Worm (Caenorhabditis elegans) whole organism, midembryonic: ENCODE results near the gene nhr-9.

Source experiments
- T22C8.4 ChIP-seq: fragments of 200-800 bp; sonication (Bioruptor generic); IDR thresholded peaks from 2 replicates; pipeline ENCODE4 v1.3.6; 2022; ENCODE audit warnings: missing genetic modification characterization, missing compliant biosample characterization
- cog-1 ChIP-seq: sonication (generic microtip); optimal IDR thresholded peaks from 2 replicates; lab custom pipeline; 2016; ENCODE audit warnings: missing genetic modification characterization, missing compliant biosample characterization
- flt-1 ChIP-seq: fragments of 200-800 bp; sonication (Bioruptor generic); IDR thresholded peaks from 2 replicates; pipeline ENCODE4 v1.3.6; 2022; ENCODE audit warnings: missing genetic modification characterization, missing compliant biosample characterization
- klf-2 ChIP-seq: fragments of 200-800 bp; sonication (Bioruptor generic); conservative IDR thresholded peaks from 2 replicates; pipeline ENCODE4 v1.3.6; 2022; ENCODE audit warnings: missing genetic modification reagents, missing genetic modification characterization, missing compliant biosample characterization
- med-1 ChIP-seq: sonication (generic microtip); optimal IDR thresholded peaks from 2 replicates; lab custom pipeline; 2017; ENCODE audit warnings: missing genetic modification characterization, mild to moderate bottlenecking, missing compliant biosample characterization, antibody characterized with exemption, missing genetic modification reagents; ENCODE audit not compliant: insufficient read depth
- ref-1 ChIP-seq: fragments of 200-800 bp; sonication (Bioruptor generic); conservative IDR thresholded peaks from 2 replicates; pipeline ENCODE4 v1.3.6; 2022; ENCODE audit warnings: missing genetic modification reagents, missing genetic modification characterization, missing compliant biosample characterization
- tab-1 ChIP-seq: fragments of 200-800 bp; sonication (Bioruptor generic); IDR thresholded peaks from 2 replicates; pipeline ENCODE4 v1.3.6; 2022; ENCODE audit warnings: missing genetic modification characterization, missing compliant biosample characterization
- ztf-23 ChIP-seq: fragments of 200-800 bp; sonication (Bioruptor generic); IDR thresholded peaks from 2 replicates; pipeline ENCODE4 v1.3.6; 2022; ENCODE audit warnings: missing genetic modification reagents, missing genetic modification characterization, missing compliant biosample characterization
- ztf-29 ChIP-seq: fragments of 200-800 bp; sonication (Bioruptor generic); IDR thresholded peaks from 2 replicates; pipeline ENCODE4 v1.3.6; 2022; ENCODE audit warnings: missing genetic modification reagents, missing genetic modification characterization, missing compliant biosample characterization

nhr-9 gene

ce11 chrIII:7069981-7070380 is 25.3 kb upstream of the nhr-9 start, which contains the start of gene tmem-17:
Gene tmem-17, plus strand, starts transcription at chrIII:7070281.
- TF ChIP-seq T22C8.4 (GFP tag; lab: Robert Waterston, UW) (no peak), ref-1 (no peak), ztf-23 (no peak), ztf-29 (GFP tag; lab: Robert Waterston, UW) (no peak), med-1 (GFP tag; lab: Kevin White, UChicago) (no peak)

ce11 chrIII:7072452-7072851 is 22.8 kb upstream of the nhr-9 start, which contains the start of gene lin-37:
Gene lin-37, minus strand, starts transcription at chrIII:7072552.
- TF ChIP-seq flt-1 (GFP tag; lab: Robert Waterston, UW) = no peak
- no peak for TF ChIP-seq tab-1
- no peak for TF ChIP-seq med-1 (GFP tag; lab: Kevin White, UChicago)
- TF ChIP-seq ref-1 = no peak
- TF ChIP-seq T22C8.4 (GFP tag; lab: Robert Waterston, UW) = no peak
- no peak for TF ChIP-seq ztf-29 (GFP tag; lab: Robert Waterston, UW)
- TF ChIP-seq ztf-23 = no peak
- TF ChIP-seq cog-1 (tag; lab: Kevin White, UChicago) = no peak
- TF ChIP-seq klf-2 (GFP tag; lab: Robert Waterston, UW) = no peak

ce11 chrIII:7073801-7074386 is 21.4 kb upstream of the nhr-9 start, which contains the start of gene ZK418.5:
Gene ZK418.5, minus strand, starts transcription at chrIII:7073851.
- TF ChIP-seq cog-1 (tag; lab: Kevin White, UChicago) = no peak
- TF ChIP-seq ztf-23 = no peak
- TF ChIP-seq klf-2 (GFP tag; lab: Robert Waterston, UW) = no peak
- TF ChIP-seq flt-1 (GFP tag; lab: Robert Waterston, UW) = no peak
- no peak for TF ChIP-seq T22C8.4 (GFP tag; lab: Robert Waterston, UW)
- no peak for TF ChIP-seq ztf-29 (GFP tag; lab: Robert Waterston, UW)

ce11 chrIII:7076386-7076785 is 18.9 kb upstream of the nhr-9 start, which contains the start of gene ZK418.13:
Gene ZK418.13, minus strand, starts transcription at chrIII:7076486.
- TF ChIP-seq med-1 (GFP tag; lab: Kevin White, UChicago) (no peak), klf-2 (GFP tag; lab: Robert Waterston, UW) (no peak), ztf-29 (GFP tag; lab: Robert Waterston, UW) (no peak), T22C8.4 (GFP tag; lab: Robert Waterston, UW) (no peak), tab-1 (no peak), ref-1 (no peak), cog-1 (tag; lab: Kevin White, UChicago) (no peak), flt-1 (GFP tag; lab: Robert Waterston, UW) (no peak), ztf-23 (no peak)

- no peak for TF ChIP-seq tab-1
- no peak for TF ChIP-seq cog-1 (tag; lab: Kevin White, UChicago)
- TF ChIP-seq ztf-29 (GFP tag; lab: Robert Waterston, UW) = no peak
- TF ChIP-seq med-1 (GFP tag; lab: Kevin White, UChicago) = no peak
- no peak for TF ChIP-seq klf-2 (GFP tag; lab: Robert Waterston, UW)
- no peak for TF ChIP-seq flt-1 (GFP tag; lab: Robert Waterston, UW)
- TF ChIP-seq ztf-23 = no peak
- TF ChIP-seq T22C8.4 (GFP tag; lab: Robert Waterston, UW) = no peak
- no peak for TF ChIP-seq ref-1
These were observed 16.5 kb upstream of the nhr-9 start, which contains the start of gene ZK418.6 for ce11 chrIII:7078737-7079136. Gene ZK418.6, minus strand, starts transcription at chrIII:7078837.

- TF ChIP-seq med-1 (GFP tag; lab: Kevin White, UChicago) (no peak), ref-1 (no peak), flt-1 (GFP tag; lab: Robert Waterston, UW) (no peak), ztf-23 (no peak), cog-1 (tag; lab: Kevin White, UChicago) (no peak), tab-1 (no peak), ztf-29 (GFP tag; lab: Robert Waterston, UW) (no peak)
These were observed 14.6 kb upstream of the nhr-9 start, which contains the start of gene ZK418.7 for ce11 chrIII:7080689-7081088. Gene ZK418.7, minus strand, starts transcription at chrIII:7080789.

- TF ChIP-seq ztf-29 (GFP tag; lab: Robert Waterston, UW) = no peak
- no peak for TF ChIP-seq flt-1 (GFP tag; lab: Robert Waterston, UW)
- TF ChIP-seq med-1 (GFP tag; lab: Kevin White, UChicago) = no peak
- no peak for TF ChIP-seq cog-1 (tag; lab: Kevin White, UChicago)
- TF ChIP-seq tab-1 = no peak
- no peak for TF ChIP-seq ref-1
- no peak for TF ChIP-seq klf-2 (GFP tag; lab: Robert Waterston, UW)
- TF ChIP-seq T22C8.4 (GFP tag; lab: Robert Waterston, UW) = no peak
- no peak for TF ChIP-seq ztf-23
These were observed 13.8 kb upstream of the nhr-9 start for ce11 chrIII:7081488-7081887.

ce11 chrIII:7083106-7083505 is 12.2 kb upstream of the nhr-9 start:
- TF ChIP-seq ztf-29 (GFP tag; lab: Robert Waterston, UW) (no peak), flt-1 (GFP tag; lab: Robert Waterston, UW) (no peak), T22C8.4 (GFP tag; lab: Robert Waterston, UW) (no peak), ztf-23 (no peak), klf-2 (GFP tag; lab: Robert Waterston, UW) (no peak), ref-1 (no peak), tab-1 (no peak), cog-1 (tag; lab: Kevin White, UChicago) (no peak), med-1 (GFP tag; lab: Kevin White, UChicago) (no peak)

- TF ChIP-seq T22C8.4 (GFP tag; lab: Robert Waterston, UW) (no peak), ztf-23 (no peak), ztf-29 (GFP tag; lab: Robert Waterston, UW) (no peak)
These were observed 10.4 kb upstream of the nhr-9 start, which contains the start of gene tofu-7 for ce11 chrIII:7084908-7085307. Gene tofu-7, minus strand, starts transcription at chrIII:7085018.

- TF ChIP-seq T22C8.4 (GFP tag; lab: Robert Waterston, UW) = no peak
- no peak for TF ChIP-seq klf-2 (GFP tag; lab: Robert Waterston, UW)
- no peak for TF ChIP-seq med-1 (GFP tag; lab: Kevin White, UChicago)
- TF ChIP-seq ztf-29 (GFP tag; lab: Robert Waterston, UW) = no peak
- TF ChIP-seq ref-1 = no peak
- no peak for TF ChIP-seq cog-1 (tag; lab: Kevin White, UChicago)
- no peak for TF ChIP-seq flt-1 (GFP tag; lab: Robert Waterston, UW)
- TF ChIP-seq tab-1 = no peak
- TF ChIP-seq ztf-23 = no peak
These were observed 8.1 kb upstream of the nhr-9 start for ce11 chrIII:7087180-7087579.
